Worm (Caenorhabditis elegans): Measurements from ENCODE around the gene Y110A2AL.3.
"Not testable (repeated sequence)": the region's sequence is repeated elsewhere in the genome, so short reads cannot be mapped to it uniquely, and the experiment has no call there.

Gene Y110A2AL.3

DNA sequence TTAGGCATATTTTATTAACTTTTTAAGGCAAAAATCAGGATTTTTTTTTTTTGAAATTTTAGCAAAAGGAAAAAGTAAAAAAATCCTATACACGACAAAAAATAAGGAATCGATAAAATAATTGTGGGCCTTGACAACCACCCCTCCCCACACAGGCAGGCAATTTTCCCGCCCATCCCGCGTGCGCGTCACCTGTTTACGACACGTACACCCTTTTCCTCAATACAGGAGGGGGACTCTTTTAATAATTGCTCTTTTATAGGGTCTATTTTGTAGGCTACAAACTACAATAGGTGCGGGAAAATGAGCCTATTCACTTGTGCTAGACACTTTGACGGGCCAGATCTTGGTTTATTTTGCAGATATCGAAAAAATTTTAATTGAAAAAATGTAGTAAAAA lies 34.3 kb upstream of the Y110A2AL.3 start:
- TF ChIP-seq T22C8.4 (GFP tag; IDR thresholded peaks at IDR 0.05) (no peak), ztf-29 (GFP tag; IDR thresholded peaks at IDR 0.05) (no peak), cog-1 (tag; optimal IDR thresholded peaks at IDR 0.05) (no peak), med-1 (GFP tag; optimal IDR thresholded peaks at IDR 0.05; ENCODE audit: insufficient read depth) (no peak), ztf-23 (GFP tag; IDR thresholded peaks at IDR 0.05) (no peak), tab-1 (GFP tag; IDR thresholded peaks at IDR 0.05) (no peak), klf-2 (GFP tag; conservative IDR thresholded peaks at IDR 0.05) (no peak), flt-1 (GFP tag; IDR thresholded peaks at IDR 0.05) (no peak), ref-1 (GFP tag; conservative IDR thresholded peaks at IDR 0.05) (no peak)

DNA sequence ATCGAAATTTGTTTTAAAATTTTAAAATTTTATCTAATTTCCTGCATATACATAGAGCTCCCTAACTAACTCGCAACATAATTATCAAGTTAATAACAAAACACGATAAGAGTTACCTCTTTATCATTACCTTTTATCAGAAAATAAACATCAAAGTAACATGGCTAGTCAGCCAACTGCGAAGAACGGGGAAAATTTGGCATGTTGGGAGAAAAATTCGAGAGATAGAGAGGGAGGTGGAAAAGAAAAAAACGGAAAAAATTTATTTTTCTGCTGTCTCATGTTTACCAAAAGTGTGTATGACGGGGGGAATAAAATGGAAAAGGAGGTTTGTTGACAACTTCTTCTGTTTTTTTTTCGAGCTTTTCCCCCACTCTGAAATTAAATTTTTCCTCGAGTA lies 32.8 kb upstream of the Y110A2AL.3 start:
- TF ChIP-seq klf-2 (GFP tag; conservative IDR thresholded peaks at IDR 0.05) (no peak), ztf-29 (GFP tag; IDR thresholded peaks at IDR 0.05) (no peak), tab-1 (GFP tag; IDR thresholded peaks at IDR 0.05) (no peak), cog-1 (tag; optimal IDR thresholded peaks at IDR 0.05) (no peak), ztf-23 (GFP tag; IDR thresholded peaks at IDR 0.05) (no peak), med-1 (GFP tag; optimal IDR thresholded peaks at IDR 0.05; ENCODE audit: insufficient read depth) (no peak), T22C8.4 (GFP tag; IDR thresholded peaks at IDR 0.05) (no peak), flt-1 (GFP tag; IDR thresholded peaks at IDR 0.05) (no peak), ref-1 (GFP tag; conservative IDR thresholded peaks at IDR 0.05) (no peak)

DNA sequence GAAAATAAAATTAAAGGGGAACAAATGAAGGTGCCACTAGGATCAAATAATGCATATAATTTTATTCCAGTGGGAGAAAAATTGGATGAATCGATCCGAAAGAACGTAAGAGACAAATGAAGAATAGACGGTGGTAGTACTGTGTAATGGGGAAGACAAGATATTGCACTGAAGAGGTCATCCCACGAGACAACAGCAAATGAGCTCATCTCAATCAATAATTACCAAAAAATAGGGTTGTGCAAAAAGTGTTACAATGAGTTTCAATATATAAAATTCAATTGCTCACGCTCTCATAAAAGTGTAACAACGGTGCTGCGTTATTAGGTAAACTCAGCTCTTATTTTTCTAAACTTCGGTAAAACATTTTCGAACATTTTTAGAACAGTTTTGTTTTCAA lies 30.0 kb upstream of the Y110A2AL.3 start, which contains the start of gene K12H6.7:
K12H6.7 (minus strand) TSS at position 101 of the 400 bp plus-strand sequence.
- TF ChIP-seq med-1 (GFP tag; optimal IDR thresholded peaks at IDR 0.05; ENCODE audit: insufficient read depth) (no peak), tab-1 (GFP tag; IDR thresholded peaks at IDR 0.05) (no peak), ref-1 (GFP tag; conservative IDR thresholded peaks at IDR 0.05) (no peak), T22C8.4 (GFP tag; IDR thresholded peaks at IDR 0.05) (no peak), klf-2 (GFP tag; conservative IDR thresholded peaks at IDR 0.05) (no peak), cog-1 (tag; optimal IDR thresholded peaks at IDR 0.05) (no peak), flt-1 (GFP tag; IDR thresholded peaks at IDR 0.05) (no peak), ztf-23 (GFP tag; IDR thresholded peaks at IDR 0.05) (no peak)

DNA sequence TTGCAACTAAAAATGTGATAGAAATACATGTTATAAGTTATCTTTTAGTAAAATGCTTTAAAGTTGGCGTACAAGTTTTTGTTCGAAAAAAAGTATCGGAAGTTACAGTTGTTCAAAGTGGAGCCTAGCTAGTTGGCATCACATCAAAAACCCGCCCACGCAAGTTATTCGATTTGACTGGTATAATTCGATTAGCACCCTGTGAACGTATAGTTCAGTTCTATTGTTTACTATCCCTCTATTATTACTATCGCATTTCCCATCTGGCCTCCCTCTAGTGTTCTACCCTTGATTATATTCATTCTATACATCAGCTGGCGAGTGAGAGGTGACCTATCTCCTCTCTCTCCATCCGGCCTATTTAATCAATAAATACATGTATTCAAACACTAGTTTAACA lies 27.9 kb upstream of the Y110A2AL.3 start, which contains the start of gene Y110A2AL.4:
Y110A2AL.4 (plus strand) TSS at position 301 of the 400 bp plus-strand sequence.
- TF ChIP-seq cog-1 (tag; optimal IDR thresholded peaks at IDR 0.05); tab-1 (GFP tag; IDR thresholded peaks at IDR 0.05); ztf-23 (GFP tag; IDR thresholded peaks at IDR 0.05): not testable (repeated sequence)

DNA sequence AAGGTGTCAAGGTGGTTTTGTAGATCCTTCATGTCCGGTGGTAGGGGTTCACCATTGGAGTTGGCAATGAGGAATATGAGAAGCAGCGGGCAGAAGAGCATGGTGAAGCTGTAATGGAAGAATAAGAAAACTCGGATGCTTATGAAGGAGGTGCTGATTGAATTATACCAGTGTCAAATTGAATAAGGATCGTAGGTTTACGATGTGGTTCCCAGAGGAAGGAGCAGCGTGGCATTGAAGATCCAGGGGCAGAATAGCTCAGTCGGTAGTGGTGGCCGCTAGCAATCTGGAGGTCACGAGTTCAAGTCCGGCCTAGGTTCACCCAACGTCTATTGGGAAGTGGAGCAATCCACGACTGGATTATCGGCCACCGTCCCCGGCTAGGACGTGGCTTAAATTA lies 25.3 kb upstream of the Y110A2AL.3 start, which contains the start of gene Y110A2AL.6:
Y110A2AL.6 (minus strand) TSS at position 101 of the 400 bp plus-strand sequence.
- TF ChIP-seq tab-1 (GFP tag; IDR thresholded peaks at IDR 0.05) (no peak), med-1 (GFP tag; optimal IDR thresholded peaks at IDR 0.05; ENCODE audit: insufficient read depth) (no peak), ztf-23 (GFP tag; IDR thresholded peaks at IDR 0.05) (no peak), flt-1 (GFP tag; IDR thresholded peaks at IDR 0.05) (no peak), cog-1 (tag; optimal IDR thresholded peaks at IDR 0.05) (no peak), T22C8.4 (GFP tag; IDR thresholded peaks at IDR 0.05) (no peak), ztf-29 (GFP tag; IDR thresholded peaks at IDR 0.05) (no peak), klf-2 (GFP tag; conservative IDR thresholded peaks at IDR 0.05) (no peak)

DNA sequence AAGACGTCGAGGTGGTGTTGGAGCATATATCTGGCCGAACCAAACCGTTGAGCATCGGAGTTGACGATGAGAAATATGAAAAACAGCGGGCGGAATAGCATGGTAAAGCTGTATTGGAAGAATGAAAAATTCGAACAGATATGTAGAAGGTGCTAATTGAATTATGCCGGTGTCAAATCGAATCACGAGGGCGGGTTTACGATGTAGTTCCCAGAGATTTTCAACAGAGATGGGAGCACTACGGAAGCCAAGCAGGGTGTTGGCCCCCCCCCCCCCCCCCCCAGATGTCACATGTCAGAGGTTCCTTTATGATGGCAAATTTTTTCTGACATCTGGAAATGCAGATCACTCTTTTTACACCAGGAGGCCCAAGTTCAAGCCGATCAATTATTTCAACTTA lies 23.8 kb upstream of the Y110A2AL.3 start, which contains the start of gene Y110A2AL.7:
Y110A2AL.7 (minus strand) TSS at position 101 of the 400 bp plus-strand sequence.
- TF ChIP-seq med-1 (GFP tag; optimal IDR thresholded peaks at IDR 0.05; ENCODE audit: insufficient read depth) (no peak), klf-2 (GFP tag; conservative IDR thresholded peaks at IDR 0.05) (no peak), ztf-29 (GFP tag; IDR thresholded peaks at IDR 0.05) (no peak), flt-1 (GFP tag; IDR thresholded peaks at IDR 0.05) (no peak), ref-1 (GFP tag; conservative IDR thresholded peaks at IDR 0.05) (no peak), ztf-23 (GFP tag; IDR thresholded peaks at IDR 0.05) (no peak), T22C8.4 (GFP tag; IDR thresholded peaks at IDR 0.05) (no peak), cog-1 (tag; optimal IDR thresholded peaks at IDR 0.05) (no peak), tab-1 (GFP tag; IDR thresholded peaks at IDR 0.05) (no peak)

DNA sequence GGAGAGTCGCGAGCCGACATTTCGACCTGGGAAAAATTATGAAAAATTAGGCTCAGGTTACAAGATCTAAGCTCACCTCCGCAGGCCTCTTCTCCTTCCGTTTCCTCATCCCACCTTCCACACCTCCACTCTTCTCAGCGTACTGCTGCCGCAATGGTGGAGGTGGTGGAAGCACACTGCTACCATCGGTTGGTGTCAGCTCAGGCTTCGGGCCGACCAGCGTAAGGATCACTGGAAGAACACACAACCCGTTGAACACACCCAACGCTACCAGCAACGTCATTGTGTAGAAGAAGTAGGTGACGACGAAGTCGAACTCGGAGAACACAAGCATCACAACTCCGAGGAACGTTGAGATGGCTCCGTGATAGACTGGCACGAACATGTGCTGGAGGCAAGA lies 21.2 kb upstream of the Y110A2AL.3 start:
- TF ChIP-seq tab-1 (GFP tag; IDR thresholded peaks at IDR 0.05), result 0 out of 2 replicates have a peak, but pooled peaks have one; percentile 13
- no peak for TF ChIP-seq flt-1 (GFP tag; IDR thresholded peaks at IDR 0.05)

DNA sequence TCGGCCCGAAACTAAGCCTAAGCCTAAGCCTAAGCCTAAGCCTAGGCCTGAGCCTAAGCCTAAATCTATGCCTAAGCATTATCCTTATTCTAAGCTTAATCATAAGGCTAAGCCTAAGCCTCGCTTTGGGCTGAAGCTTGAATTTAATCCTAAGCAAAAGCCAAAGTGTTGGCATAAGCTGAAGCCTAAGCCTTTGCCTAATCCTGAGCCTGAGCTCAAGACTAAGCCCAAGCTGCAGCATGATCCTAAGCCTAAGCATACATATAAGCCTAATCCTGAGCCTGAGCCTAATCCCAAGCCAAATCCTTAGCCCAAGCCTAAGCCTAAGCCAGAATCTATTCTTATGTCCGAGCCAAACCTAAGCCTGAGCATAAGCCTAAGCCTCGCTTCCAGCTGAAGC lies 20.3 kb upstream of the Y110A2AL.3 start:
- TF ChIP-seq ref-1 (GFP tag; conservative IDR thresholded peaks at IDR 0.05) (no peak), T22C8.4 (GFP tag; IDR thresholded peaks at IDR 0.05) (no peak), ztf-29 (GFP tag; IDR thresholded peaks at IDR 0.05) (no peak), klf-2 (GFP tag; conservative IDR thresholded peaks at IDR 0.05) (no peak), cog-1 (tag; optimal IDR thresholded peaks at IDR 0.05) (no peak), ztf-23 (GFP tag; IDR thresholded peaks at IDR 0.05) (no peak), med-1 (GFP tag; optimal IDR thresholded peaks at IDR 0.05; ENCODE audit: insufficient read depth) (no peak), flt-1 (GFP tag; IDR thresholded peaks at IDR 0.05) (no peak), tab-1 (GFP tag; IDR thresholded peaks at IDR 0.05) (no peak)

DNA sequence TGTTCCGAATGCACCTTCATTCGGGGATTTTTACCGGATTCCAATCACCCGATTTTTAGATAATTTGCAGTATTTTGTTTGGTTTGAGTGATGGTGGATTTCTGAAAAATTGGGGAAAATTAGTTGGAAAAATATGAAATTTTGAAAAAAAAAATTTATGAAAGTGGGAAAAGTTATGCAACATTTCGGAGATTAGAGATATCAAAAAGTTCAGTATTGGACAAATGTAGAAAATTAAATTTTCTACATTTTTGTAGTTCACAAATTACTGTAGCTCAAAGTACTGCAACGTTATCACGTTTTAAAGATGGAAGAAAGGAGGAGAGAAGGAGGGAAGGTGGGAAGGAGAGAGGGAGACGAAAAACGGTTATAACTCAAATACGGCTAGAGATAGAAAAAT lies 14.4 kb upstream of the Y110A2AL.3 start, which contains the start of gene ptc-3:
ptc-3 (minus strand) TSS at position 101 of the 400 bp plus-strand sequence.
- TF ChIP-seq T22C8.4 (GFP tag; IDR thresholded peaks at IDR 0.05), result no peak
- no peak for TF ChIP-seq flt-1 (GFP tag; IDR thresholded peaks at IDR 0.05)
- TF ChIP-seq cog-1 (tag; optimal IDR thresholded peaks at IDR 0.05), result no peak
- TF ChIP-seq ref-1 (GFP tag; conservative IDR thresholded peaks at IDR 0.05), result no peak
- TF ChIP-seq med-1 (GFP tag; optimal IDR thresholded peaks at IDR 0.05; ENCODE audit: insufficient read depth), result no peak
- TF ChIP-seq klf-2 (GFP tag; conservative IDR thresholded peaks at IDR 0.05), result no peak
- no peak for TF ChIP-seq tab-1 (GFP tag; IDR thresholded peaks at IDR 0.05)
- TF ChIP-seq ztf-23 (GFP tag; IDR thresholded peaks at IDR 0.05), result no peak
- TF ChIP-seq ztf-29 (GFP tag; IDR thresholded peaks at IDR 0.05), result no peak

DNA sequence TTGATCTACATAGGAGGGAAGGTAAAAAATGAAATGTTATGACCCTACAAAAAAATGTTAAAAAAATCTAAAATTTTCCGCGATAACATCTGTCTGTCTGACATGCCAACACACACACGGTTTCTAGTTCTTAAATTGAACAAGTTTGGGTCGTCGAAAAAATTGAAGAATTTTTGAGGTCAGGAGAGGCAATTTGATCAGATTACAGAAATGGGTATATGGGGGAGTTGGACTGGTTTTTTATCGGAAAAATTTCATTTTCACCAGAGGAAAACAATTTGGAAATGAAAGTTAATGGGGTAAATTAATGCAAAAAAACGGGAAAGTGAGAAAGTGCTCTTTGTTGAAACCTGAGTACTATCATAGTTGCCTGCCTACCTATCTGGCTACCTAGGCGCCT lies 13.1 kb upstream of the Y110A2AL.3 start:
- TF ChIP-seq tab-1 (GFP tag; IDR thresholded peaks at IDR 0.05) (no peak), cog-1 (tag; optimal IDR thresholded peaks at IDR 0.05) (no peak), T22C8.4 (GFP tag; IDR thresholded peaks at IDR 0.05) (no peak), med-1 (GFP tag; optimal IDR thresholded peaks at IDR 0.05; ENCODE audit: insufficient read depth) (no peak), klf-2 (GFP tag; conservative IDR thresholded peaks at IDR 0.05) (no peak), flt-1 (GFP tag; IDR thresholded peaks at IDR 0.05) (no peak), ztf-29 (GFP tag; IDR thresholded peaks at IDR 0.05) (no peak), ref-1 (GFP tag; conservative IDR thresholded peaks at IDR 0.05) (no peak), ztf-23 (GFP tag; IDR thresholded peaks at IDR 0.05) (no peak)

All from whole organism, midembryonic.